Fruit fly (Drosophila melanogaster): ENCODE measurements around the gene CG33509.

dm6 chr2L:21073818-21074217 is 12.5 kb downstream of the CG33509 start:
- TF ChIP-seq CG8478 (optimal IDR thresholded peaks at IDR 0.05) (no peak), CTCF (optimal IDR thresholded peaks at IDR 0.05) (no peak)

All from S2 (cell line).